Worm (Caenorhabditis elegans): ENCODE data around the gene ceeh-1.

Gene ceeh-1

ce11 chrIII:853414-853813 is 21.3 kb upstream of the ceeh-1 start:
- TF ChIP-seq madf-5 (GFP tag; IDR thresholded peaks at IDR 0.05) (0 out of 4 replicates have a peak, but pooled peaks of 1 of the 2 experiments have one; percentile 14), lim-7 (GFP tag; IDR thresholded peaks at IDR 0.05) (peak; percentile 18; the same call in 1 of the 2 replicates), cey-2 (tag; optimal IDR thresholded peaks at IDR 0.05; ENCODE audit: borderline replicate concordance, insufficient read depth) (no peak), Y75B8A.6 (GFP tag; IDR thresholded peaks at IDR 0.05) (0 out of 2 replicates have a peak, but pooled peaks have one; percentile 31), set-16 (GFP tag; IDR thresholded peaks at IDR 0.05) (peak; percentile 94), ZK337.2 (GFP tag; IDR thresholded peaks at IDR 0.05) (0 out of 2 replicates have a peak, but pooled peaks have one; percentile 20), F44E2.7 (GFP tag; IDR thresholded peaks at IDR 0.05) (no peak), unc-62 (GFP tag; optimal IDR thresholded peaks at IDR 0.05 in 1 of 2) (peak in 1 of 2 experiments; percentile 74), unc-62 (tag; optimal IDR thresholded peaks at IDR 0.05) (no peak), attf-4 (tag; optimal IDR thresholded peaks at IDR 0.05) (no peak)

DNA sequence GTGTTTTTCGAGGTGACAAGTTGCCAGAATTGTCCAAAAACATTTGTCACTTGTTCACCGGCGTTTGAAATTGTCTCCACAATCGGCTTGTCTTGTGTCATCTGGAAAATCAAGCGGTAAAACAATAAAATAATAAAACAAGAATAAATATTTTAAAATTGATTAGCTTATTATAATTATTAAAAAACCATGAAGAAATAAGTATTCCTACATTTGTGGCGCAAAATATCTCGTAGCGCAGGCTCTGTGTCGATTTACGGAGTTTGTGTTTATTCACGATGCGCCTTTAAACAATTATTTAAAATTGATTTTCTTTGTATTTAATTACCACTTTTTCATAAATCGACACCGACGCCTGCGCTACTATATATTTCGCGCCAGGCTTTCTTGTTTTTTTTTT is 20.2 kb upstream of the ceeh-1 start, which contains the start of gene moma-1:
moma-1 (minus strand) TSS at position 101 of the 400 bp plus-strand sequence.
- TF ChIP-seq F49E8.2 (tag; optimal IDR thresholded peaks at IDR 0.05; ENCODE audit: borderline replicate concordance): no peak
- TF ChIP-seq egl-27 (tag; optimal IDR thresholded peaks at IDR 0.05): no peak
- peak; percentile 39; the same call in 1 of the 2 replicates for TF ChIP-seq lin-38 (GFP tag; IDR thresholded peaks at IDR 0.05)
- TF ChIP-seq Y48G9A.11 (GFP tag; IDR thresholded peaks at IDR 0.05): peak; percentile 30; the same call in 1 of the 2 replicates

ce11 chrIII:845485-845884 is 13.4 kb upstream of the ceeh-1 start, which contains the start of gene K02F3.2:
TSS of gene K02F3.2 (plus strand) at chrIII:845841.
- TF ChIP-seq pha-4 (GFP tag; IDR thresholded peaks at IDR 0.05) (no peak), pha-4 (tag; optimal IDR thresholded peaks at IDR 0.05) (no peak), lim-7 (GFP tag; IDR thresholded peaks at IDR 0.05) (no peak), lin-38 (GFP tag; IDR thresholded peaks at IDR 0.05) (peak; percentile 95), lin-15B (tag; optimal IDR thresholded peaks at IDR 0.05) (no peak), daf-16 (GFP tag; optimal IDR thresholded peaks at IDR 0.05) (no peak), daf-16 (tag; optimal IDR thresholded peaks at IDR 0.05) (peak; percentile 86), madf-5 (GFP tag; IDR thresholded peaks at IDR 0.05) (no peak), zip-11 (GFP tag; IDR thresholded peaks at IDR 0.05) (no peak), gei-8 (GFP tag; optimal IDR thresholded peaks at IDR 0.05) (no peak), egl-43 (GFP tag; IDR thresholded peaks at IDR 0.05) (no peak), lir-3 (tag; optimal IDR thresholded peaks at IDR 0.05) (no peak), nhr-41 (GFP tag; IDR thresholded peaks at IDR 0.05) (no peak), aha-1 (tag) (peak; percentile 84), ceh-32 (tag; optimal IDR thresholded peaks at IDR 0.05; ENCODE audit: poor library complexity) (no peak), mep-1 (tag; optimal IDR thresholded peaks at IDR 0.05) (peak; percentile 56), T26A8.4 (GFP tag; IDR thresholded peaks at IDR 0.05) (no peak), nhr-76 (tag; optimal IDR thresholded peaks at IDR 0.05) (no peak), nhr-6 (tag; optimal IDR thresholded peaks at IDR 0.05) (no peak), ztf-7 (tag; optimal IDR thresholded peaks at IDR 0.05) (peak; percentile 29), saeg-2 (GFP tag; IDR thresholded peaks at IDR 0.05) (no peak), dmd-6 (GFP tag; IDR thresholded peaks at IDR 0.05) (peak; percentile 72), rbr-2 (tag; optimal IDR thresholded peaks at IDR 0.05) (peak; percentile 25), lin-29 (GFP tag; IDR thresholded peaks at IDR 0.05) (no peak), nhr-25 (tag; optimal IDR thresholded peaks at IDR 0.05; ENCODE audit: borderline replicate concordance, insufficient read depth) (no peak), nhr-111 (GFP tag; optimal IDR thresholded peaks at IDR 0.05) (no peak), ceh-20 (GFP tag; IDR thresholded peaks at IDR 0.05) (no peak), F10B5.3 (tag; optimal IDR thresholded peaks at IDR 0.05) (no peak), spr-3 (GFP tag; optimal IDR thresholded peaks at IDR 0.05) (no peak), Y105C5A.15 (GFP tag; IDR thresholded peaks at IDR 0.05) (no peak), arid-1 (GFP tag; conservative IDR thresholded peaks at IDR 0.05) (no peak), lin-13 (GFP tag; optimal IDR thresholded peaks at IDR 0.05) (no peak), nhr-10 (tag; optimal IDR thresholded peaks at IDR 0.05) (no peak), R02D3.7 (tag; optimal IDR thresholded peaks at IDR 0.05) (no peak), egl-27 (tag; optimal IDR thresholded peaks at IDR 0.05) (no peak), duxl-1 (tag; optimal IDR thresholded peaks at IDR 0.05; ENCODE audit: poor library complexity) (peak; percentile 17), skn-1 (tag; optimal IDR thresholded peaks at IDR 0.05) (no peak), jun-1 (tag; optimal IDR thresholded peaks at IDR 0.05) (no peak)
